Worm (Caenorhabditis elegans): ENCODE measurements around the gene C46E10.1.

C46E10.1 gene

DNA sequence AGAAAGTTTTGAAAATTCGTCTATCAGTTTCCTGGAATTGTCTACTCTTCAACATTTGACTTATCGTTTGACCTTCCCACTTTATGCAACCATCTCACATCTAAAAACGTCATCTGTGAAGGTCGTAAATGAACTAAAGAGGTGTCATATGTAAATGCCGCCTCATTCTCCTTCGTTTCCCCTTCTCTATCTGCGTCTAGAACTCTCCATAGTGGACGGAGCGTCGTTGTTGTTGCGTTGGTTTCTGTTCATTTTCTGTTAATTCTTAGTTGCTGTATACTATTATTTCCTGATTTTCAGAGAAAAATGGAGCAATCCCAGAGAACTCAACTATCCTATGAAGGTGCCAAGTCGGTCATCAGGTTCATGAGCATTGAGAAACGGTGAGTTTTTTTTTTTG is 7.1 kb upstream of the C46E10.1 start, which contains the start of gene fbxc-52:
TSS of gene fbxc-52 (plus strand) at position 301 of the 400 bp plus-strand sequence.
- TF ChIP-seq nhr-6 (tag; optimal IDR thresholded peaks at IDR 0.05) (no peak), lin-11 (tag; optimal IDR thresholded peaks at IDR 0.05) (no peak), lsy-2 (tag; optimal IDR thresholded peaks at IDR 0.05) (no peak), mbf-1 (tag; optimal IDR thresholded peaks at IDR 0.05) (no peak), sem-4 (tag; optimal IDR thresholded peaks at IDR 0.05) (no peak), nhr-10 (tag; optimal IDR thresholded peaks at IDR 0.05) (no peak), ceh-82 (tag; optimal IDR thresholded peaks at IDR 0.05) (no peak), R02D3.7 (tag; optimal IDR thresholded peaks at IDR 0.05) (no peak), nhr-77 (tag; optimal IDR thresholded peaks at IDR 0.05) (no peak), nhr-11 (tag; optimal IDR thresholded peaks at IDR 0.05) (no peak), nhr-25 (tag; optimal IDR thresholded peaks at IDR 0.05) (no peak), ztf-1 (GFP tag; conservative IDR thresholded peaks at IDR 0.05) (no peak), C34F6.9 (tag; optimal IDR thresholded peaks at IDR 0.05) (no peak), unc-55 (GFP tag; optimal IDR thresholded peaks at IDR 0.05) (no peak), elt-1 (tag; optimal IDR thresholded peaks at IDR 0.05) (no peak), elt-3 (tag; optimal IDR thresholded peaks at IDR 0.05) (no peak), ama-1 (optimal IDR thresholded peaks at IDR 0.05) (no peak), Y55F3AM.14 (GFP tag; optimal IDR thresholded peaks at IDR 0.05) (no peak), peb-1 (tag; optimal IDR thresholded peaks at IDR 0.05) (no peak), fos-1 (tag; optimal IDR thresholded peaks at IDR 0.05) (no peak)

DNA sequence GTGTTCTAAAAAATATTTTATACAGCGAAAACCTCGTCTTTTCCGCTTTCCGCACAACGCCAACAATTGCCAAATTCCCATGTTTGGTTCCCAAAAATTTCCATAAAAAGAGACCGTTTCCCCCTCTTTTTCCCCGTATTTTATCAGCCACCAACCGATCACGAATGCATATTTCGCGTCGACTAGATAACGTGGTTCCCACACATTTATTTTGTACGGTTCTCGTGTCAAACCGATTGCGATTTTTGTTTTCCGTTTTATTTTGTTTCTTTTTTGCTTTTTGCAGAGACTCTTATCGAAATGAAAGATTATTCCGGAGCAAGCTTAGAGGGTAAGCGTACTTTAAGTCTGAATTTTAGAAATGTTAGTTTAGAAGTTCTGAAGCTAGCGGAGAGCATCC is 3.0 kb upstream of the C46E10.1 start, which contains the start of gene C46E10.3:
TSS of gene C46E10.3 (plus strand) at position 301 of the 400 bp plus-strand sequence.
- TF ChIP-seq ztf-11 (tag; optimal IDR thresholded peaks at IDR 0.05) = no peak
- TF ChIP-seq mab-5 (tag; optimal IDR thresholded peaks at IDR 0.05) = no peak
- TF ChIP-seq nhr-25 (tag; optimal IDR thresholded peaks at IDR 0.05) = no peak
- no peak for TF ChIP-seq zag-1 (tag; optimal IDR thresholded peaks at IDR 0.05)
- TF ChIP-seq ceh-16 (tag; optimal IDR thresholded peaks at IDR 0.05) = no peak
- no peak for TF ChIP-seq mdl-1 (tag; optimal IDR thresholded peaks at IDR 0.05)
- no peak for TF ChIP-seq nhr-10 (tag; optimal IDR thresholded peaks at IDR 0.05)
- TF ChIP-seq lsy-2 (tag; optimal IDR thresholded peaks at IDR 0.05) = no peak
- no peak for TF ChIP-seq ama-1 (optimal IDR thresholded peaks at IDR 0.05)

DNA sequence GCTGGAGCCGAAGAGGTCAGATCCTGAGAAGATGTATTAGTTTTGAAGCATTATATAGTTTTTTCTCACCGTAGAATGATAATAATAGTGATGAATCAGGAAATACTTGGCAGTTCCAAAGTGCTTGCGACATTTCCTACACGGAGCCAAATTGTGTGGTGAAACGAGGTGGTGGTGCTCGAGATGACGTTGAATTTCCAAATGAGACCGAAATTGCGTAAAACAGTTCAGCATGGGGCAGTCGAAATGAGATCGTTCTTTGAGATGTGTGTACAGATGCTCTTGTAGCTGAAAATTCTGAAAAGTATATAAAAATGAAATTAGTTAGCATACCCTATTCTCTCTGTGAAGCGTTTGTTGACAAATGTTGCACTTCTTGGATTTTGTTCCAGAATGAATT is 4.0 kb downstream of the C46E10.1 start, which contains the start of gene C46E10.8:
TSS of gene C46E10.8 (minus strand) at position 101 of the 400 bp plus-strand sequence.
- TF ChIP-seq lin-13 (GFP tag; optimal IDR thresholded peaks at IDR 0.05) (no peak), ceh-16 (tag; optimal IDR thresholded peaks at IDR 0.05) (no peak), nhr-77 (tag; optimal IDR thresholded peaks at IDR 0.05) (no peak), lin-39 (tag; optimal IDR thresholded peaks at IDR 0.05) (no peak), ztf-4 (tag; optimal IDR thresholded peaks at IDR 0.05) (no peak), mbf-1 (tag; optimal IDR thresholded peaks at IDR 0.05) (no peak), unc-62 (GFP tag; optimal IDR thresholded peaks at IDR 0.05) (no peak), nhr-129 (tag; optimal IDR thresholded peaks at IDR 0.05) (no peak), nhr-25 (tag; optimal IDR thresholded peaks at IDR 0.05) (no peak), zag-1 (tag; optimal IDR thresholded peaks at IDR 0.05) (no peak), gmeb-1 (tag; optimal IDR thresholded peaks at IDR 0.05) (no peak), mab-5 (tag; optimal IDR thresholded peaks at IDR 0.05) (no peak), blmp-1 (tag; optimal IDR thresholded peaks at IDR 0.05; ENCODE audit: insufficient read depth) (no peak), nhr-12 (tag; optimal IDR thresholded peaks at IDR 0.05) (no peak), nhr-11 (tag; optimal IDR thresholded peaks at IDR 0.05) (no peak), unc-39 (tag; optimal IDR thresholded peaks at IDR 0.05) (no peak), nhr-237 (tag; optimal IDR thresholded peaks at IDR 0.05) (no peak), egl-27 (tag; optimal IDR thresholded peaks at IDR 0.05) (no peak)

DNA sequence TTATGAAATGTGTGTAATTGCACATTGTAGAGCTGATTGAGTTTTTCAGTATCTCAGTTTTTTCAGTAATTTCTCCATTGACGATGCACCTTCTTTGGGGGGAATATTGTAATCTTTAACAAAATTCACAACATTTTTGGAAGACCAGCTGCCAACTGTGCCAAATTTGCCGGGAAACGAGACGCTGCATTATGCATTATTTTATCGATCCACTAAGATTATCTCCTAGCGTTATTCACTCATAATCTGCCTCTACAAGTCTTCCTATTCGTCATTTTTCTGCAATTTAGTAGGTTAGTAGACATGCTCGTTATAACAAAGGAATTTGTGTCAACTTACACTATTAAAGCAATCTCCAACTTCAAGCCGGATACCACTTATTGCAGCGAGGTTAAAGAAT is 7.7 kb downstream of the C46E10.1 start, which contains the start of the genes sdz-12 and bath-31:
TSS of gene sdz-12 (minus strand) at position 101 of the 400 bp plus-strand sequence.
TSS of gene bath-31 (plus strand) at position 251 of the 400 bp plus-strand sequence.
- TF ChIP-seq nhr-77 (tag; optimal IDR thresholded peaks at IDR 0.05) (no peak), elt-1 (tag; optimal IDR thresholded peaks at IDR 0.05) (no peak), unc-62 (GFP tag; optimal IDR thresholded peaks at IDR 0.05) (no peak), ceh-82 (tag; optimal IDR thresholded peaks at IDR 0.05) (no peak), ztf-11 (tag; optimal IDR thresholded peaks at IDR 0.05) (no peak), ama-1 (optimal IDR thresholded peaks at IDR 0.05) (no peak), nhr-6 (tag; optimal IDR thresholded peaks at IDR 0.05) (no peak), unc-55 (GFP tag; optimal IDR thresholded peaks at IDR 0.05) (no peak), Y55F3AM.14 (GFP tag; optimal IDR thresholded peaks at IDR 0.05) (no peak), mdl-1 (tag; optimal IDR thresholded peaks at IDR 0.05) (no peak), nhr-11 (tag; optimal IDR thresholded peaks at IDR 0.05) (no peak), unc-39 (tag; optimal IDR thresholded peaks at IDR 0.05) (no peak), mbf-1 (tag; optimal IDR thresholded peaks at IDR 0.05) (no peak), nhr-10 (tag; optimal IDR thresholded peaks at IDR 0.05) (no peak), ZK546.5 (tag; optimal IDR thresholded peaks at IDR 0.05) (no peak), crh-2 (tag; optimal IDR thresholded peaks at IDR 0.05) (no peak), alr-1 (tag; optimal IDR thresholded peaks at IDR 0.05) (no peak)

Measured in whole organism, L2 larva.